Worm (Caenorhabditis elegans): ENCODE results near the gene Y37D8A.6.

The Y37D8A.6 gene

ce11 chrIII:12831696-12832095 lies 38.4 kb downstream of the Y37D8A.6 start:
- TF ChIP-seq zim-3 (tag; optimal IDR thresholded peaks at IDR 0.05) (no peak), nhr-90 (tag; optimal IDR thresholded peaks at IDR 0.05) (no peak), dpff-1 (tag; optimal IDR thresholded peaks at IDR 0.05) (no peak), hlh-12 (tag; optimal IDR thresholded peaks at IDR 0.05) (no peak), lin-54 (GFP tag; optimal IDR thresholded peaks at IDR 0.05) (no peak), die-1 (tag; optimal IDR thresholded peaks at IDR 0.05) (no peak), bed-1 (GFP tag; IDR thresholded peaks at IDR 0.05) (no peak), ztf-3 (GFP tag; optimal IDR thresholded peaks at IDR 0.05) (no peak), Y95B8A.8 (GFP tag; IDR thresholded peaks at IDR 0.05) (no peak), egrh-3 (GFP tag; IDR thresholded peaks at IDR 0.05) (no peak)

ce11 chrIII:12829068-12829467 lies 41.0 kb downstream of the Y37D8A.6 start, which contains the start of gene Y37D8A.3:
TSS of gene Y37D8A.3 (plus strand) at chrIII:12829368.
- TF ChIP-seq sptf-2 (GFP tag; optimal IDR thresholded peaks at IDR 0.05) (no peak), snpc-1.1 (tag; optimal IDR thresholded peaks at IDR 0.05; ENCODE audit: insufficient read depth) (no peak), mes-4 (tag; optimal IDR thresholded peaks at IDR 0.05) (no peak), nhr-27 (tag; optimal IDR thresholded peaks at IDR 0.05) (no peak), hrde-1 (tag; optimal IDR thresholded peaks at IDR 0.05; ENCODE audit: borderline replicate concordance) (no peak), xnd-1 (tag; optimal IDR thresholded peaks at IDR 0.05) (no peak), attf-6 (GFP tag; IDR thresholded peaks at IDR 0.05) (no peak), aptf-3 (GFP tag; IDR thresholded peaks at IDR 0.05) (no peak), ztf-22 (GFP tag; optimal IDR thresholded peaks at IDR 0.05) (no peak), repo-1 (tag; optimal IDR thresholded peaks at IDR 0.05) (no peak), ccch-3 (GFP tag; optimal IDR thresholded peaks at IDR 0.05) (no peak)

ce11 chrIII:12822608-12823261 lies 47.4 kb downstream of the Y37D8A.6 start:
- no peak for TF ChIP-seq aptf-3 (GFP tag; IDR thresholded peaks at IDR 0.05)
- TF ChIP-seq bed-1 (GFP tag; IDR thresholded peaks at IDR 0.05): no peak
- no peak for TF ChIP-seq sdz-38 (tag; optimal IDR thresholded peaks at IDR 0.05)
- TF ChIP-seq xnd-1 (tag; optimal IDR thresholded peaks at IDR 0.05): no peak
- TF ChIP-seq dpff-1 (tag; optimal IDR thresholded peaks at IDR 0.05): no peak
- no peak for TF ChIP-seq egl-18 (GFP tag; IDR thresholded peaks at IDR 0.05)
- no peak for TF ChIP-seq cebp-2 (GFP tag; IDR thresholded peaks at IDR 0.05)
- TF ChIP-seq ztf-18 (tag; optimal IDR thresholded peaks at IDR 0.05): no peak
- TF ChIP-seq F37B4.10 (GFP tag; IDR thresholded peaks at IDR 0.05): no peak
- no peak for TF ChIP-seq lin-40 (tag; optimal IDR thresholded peaks at IDR 0.05)
- TF ChIP-seq madf-8 (GFP tag; conservative IDR thresholded peaks at IDR 0.05): no peak
- TF ChIP-seq ztf-3 (GFP tag; optimal IDR thresholded peaks at IDR 0.05): no peak
- TF ChIP-seq lin-26 (GFP tag; IDR thresholded peaks at IDR 0.05): no peak
- no peak for TF ChIP-seq tbp1 (GFP tag; optimal IDR thresholded peaks at IDR 0.05)
- TF ChIP-seq B0035.1 (tag; optimal IDR thresholded peaks at IDR 0.05): no peak
- no peak for TF ChIP-seq chd-7 (tag; optimal IDR thresholded peaks at IDR 0.05)
- no peak for TF ChIP-seq cebp-1 (GFP tag; IDR thresholded peaks at IDR 0.05)
- no peak for TF ChIP-seq cebp-1 (tag; optimal IDR thresholded peaks at IDR 0.05)
- TF ChIP-seq nhr-90 (tag; optimal IDR thresholded peaks at IDR 0.05): no peak

DNA sequence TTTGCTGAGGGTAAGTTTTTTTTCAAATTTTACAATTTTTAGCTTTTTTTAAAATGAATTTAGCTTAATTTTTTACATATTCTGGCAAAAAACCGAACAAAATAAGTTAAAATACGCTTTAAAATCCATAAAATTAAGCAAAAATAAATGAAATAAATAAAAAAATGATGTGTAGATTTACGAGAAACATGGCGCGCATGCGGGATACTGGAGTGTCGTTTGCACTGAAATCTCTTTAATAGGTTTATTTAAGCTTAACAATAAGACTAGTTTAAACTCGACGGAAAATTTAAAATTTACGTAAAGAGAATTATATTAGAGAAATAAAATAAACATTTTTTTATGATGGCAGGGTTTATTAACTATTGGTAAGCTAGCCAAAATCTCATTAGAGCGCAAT lies 48.8 kb downstream of the Y37D8A.6 start:
- TF ChIP-seq lag-1 (GFP tag; IDR thresholded peaks at IDR 0.05): no peak
- peak; percentile 66 for TF ChIP-seq attf-3 (GFP tag; conservative IDR thresholded peaks at IDR 0.05)

Data from whole organism, young adult.